Worm (Caenorhabditis elegans): ENCODE measurements around the gene rpl-38.
A peak's percentile ranks its signal among the peaks of the same experiment; 100 is the strongest.

rpl-38 gene

DNA sequence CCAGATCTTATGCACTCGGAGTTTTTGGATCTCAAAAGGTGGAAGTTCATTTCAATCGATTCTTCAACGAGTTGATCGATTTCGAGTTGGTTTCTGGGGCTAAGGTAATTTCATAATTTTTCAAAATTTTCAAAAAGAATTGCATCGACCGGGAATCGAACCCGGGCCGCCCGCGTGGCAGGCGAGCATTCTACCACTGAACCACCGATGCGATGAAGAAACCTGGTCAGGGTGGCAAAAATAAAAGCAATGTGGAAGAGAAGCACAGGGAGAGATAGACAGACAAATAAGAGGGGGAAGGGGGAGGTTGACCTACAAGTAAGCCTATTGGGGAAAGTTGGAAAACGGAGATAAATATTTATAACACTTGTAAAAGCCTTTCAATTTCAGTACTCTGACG is 6.9 kb upstream of the rpl-38 start (continued):
- TF ChIP-seq cey-2 (tag; optimal IDR thresholded peaks at IDR 0.05; ENCODE audit: borderline replicate concordance, insufficient read depth) (no peak), ceh-32 (tag; optimal IDR thresholded peaks at IDR 0.05; ENCODE audit: poor library complexity) (no peak), R02D3.7 (tag; optimal IDR thresholded peaks at IDR 0.05) (no peak), unc-62 (GFP tag; optimal IDR thresholded peaks at IDR 0.05 in 1 of 2) (no peak), unc-62 (tag; optimal IDR thresholded peaks at IDR 0.05) (no peak), skn-1 (tag; optimal IDR thresholded peaks at IDR 0.05) (no peak), nhr-102 (tag; optimal IDR thresholded peaks at IDR 0.05) (peak; percentile 26), madf-5 (GFP tag; IDR thresholded peaks at IDR 0.05) (0 out of 4 replicates have a peak, but pooled peaks of 1 of the 2 experiments have one; percentile 40), duxl-1 (tag; optimal IDR thresholded peaks at IDR 0.05; ENCODE audit: poor library complexity) (no peak), nhr-111 (GFP tag; optimal IDR thresholded peaks at IDR 0.05) (no peak), ces-1 (GFP tag; optimal IDR thresholded peaks at IDR 0.05) (no peak), F26F4.8 (GFP tag; conservative IDR thresholded peaks at IDR 0.05) (0 out of 2 replicates have a peak, but pooled peaks have one; percentile 49), F49E8.2 (tag; optimal IDR thresholded peaks at IDR 0.05; ENCODE audit: borderline replicate concordance) (no peak), gei-8 (GFP tag; optimal IDR thresholded peaks at IDR 0.05) (no peak), dpl-1 (GFP tag; optimal IDR thresholded peaks at IDR 0.05) (peak; percentile 16), jun-1 (tag; optimal IDR thresholded peaks at IDR 0.05) (no peak), T20F7.1 (GFP tag; optimal IDR thresholded peaks at IDR 0.05) (no peak), dmd-6 (GFP tag; IDR thresholded peaks at IDR 0.05) (peak; percentile 67), ama-1 (optimal IDR thresholded peaks at IDR 0.05) (no peak), ztf-7 (tag; optimal IDR thresholded peaks at IDR 0.05) (no peak), tra-1 (GFP tag; IDR thresholded peaks at IDR 0.05) (peak; percentile 54; the same call in 1 of the 2 replicates), T26A8.4 (GFP tag; IDR thresholded peaks at IDR 0.05) (peak; percentile 75), egl-43 (GFP tag; IDR thresholded peaks at IDR 0.05) (peak; percentile 81), nhr-42 (GFP tag; IDR thresholded peaks at IDR 0.05) (0 out of 2 replicates have a peak, but pooled peaks have one; percentile 44), Y48G9A.11 (GFP tag; IDR thresholded peaks at IDR 0.05) (0 out of 2 replicates have a peak, but pooled peaks have one; percentile 41), daf-19 (GFP tag; conservative IDR thresholded peaks at IDR 0.05) (no peak), D1046.2 (GFP tag; IDR thresholded peaks at IDR 0.05) (peak; percentile 85; the same call in 1 of the 2 replicates), zip-11 (GFP tag; IDR thresholded peaks at IDR 0.05) (no peak), ctbp-1 (GFP tag; IDR thresholded peaks at IDR 0.05) (peak; percentile 82), ceh-28 (tag; optimal IDR thresholded peaks at IDR 0.05) (no peak), mdl-1 (tag; optimal IDR thresholded peaks at IDR 0.05) (peak in 1 of 2 experiments; percentile 29), sdz-12 (GFP tag; optimal IDR thresholded peaks at IDR 0.05) (peak; percentile 54), Y105C5A.15 (GFP tag; IDR thresholded peaks at IDR 0.05) (peak; percentile 13; the same call in 1 of the 2 replicates), ceh-44 (GFP tag; IDR thresholded peaks at IDR 0.05) (peak; percentile 62; the same call in 1 of the 2 replicates), mxl-2 (GFP tag; conservative IDR thresholded peaks at IDR 0.05) (no peak)

DNA sequence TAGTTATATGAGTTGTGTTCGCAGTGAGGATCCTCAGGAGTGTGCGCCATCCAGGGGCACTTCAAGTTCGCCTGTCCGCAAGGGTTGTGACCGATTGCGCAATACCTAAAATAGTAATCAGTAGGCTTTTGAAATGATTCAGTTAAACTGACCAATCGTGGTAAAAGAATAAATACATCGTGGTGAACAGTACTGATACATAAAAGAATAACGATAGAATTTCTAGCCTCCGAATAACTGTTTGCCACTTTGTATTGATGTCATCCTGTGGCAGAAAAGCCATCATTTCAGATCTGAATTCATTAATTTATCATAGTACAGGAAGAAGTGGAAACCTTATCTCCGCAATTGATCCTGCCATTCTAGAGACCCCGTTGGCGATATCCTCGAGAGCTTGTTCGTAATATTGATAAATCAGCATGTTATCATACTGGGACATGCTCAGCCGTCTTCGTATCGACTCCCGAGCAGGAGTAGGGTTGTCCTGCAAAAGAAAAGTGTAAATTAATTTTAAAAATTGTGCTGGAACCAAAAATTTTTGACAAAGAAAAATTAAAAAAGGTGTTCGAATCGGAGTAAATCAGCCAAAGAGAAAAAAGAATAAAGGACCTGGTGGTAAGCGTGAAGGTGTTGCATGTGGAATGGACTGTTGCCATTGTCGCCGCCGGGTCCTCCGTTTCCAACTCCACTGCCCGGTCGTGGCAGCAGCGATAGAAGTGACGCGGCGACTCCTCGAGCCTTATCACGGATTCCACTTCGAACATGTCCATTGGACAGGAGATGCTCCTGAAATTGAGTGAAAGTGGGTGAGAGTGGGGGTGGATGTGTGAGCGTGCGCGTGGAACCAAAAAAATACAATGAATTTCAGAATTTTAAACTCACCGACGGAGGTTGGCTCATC is 1.1 kb downstream of the rpl-38 start:
- TF ChIP-seq spr-3 (GFP tag; optimal IDR thresholded peaks at IDR 0.05) (no peak), unc-62 (GFP tag; optimal IDR thresholded peaks at IDR 0.05 in 1 of 2) (peak in 1 of 2 experiments; percentile 49), unc-62 (tag; optimal IDR thresholded peaks at IDR 0.05) (no peak), F10B5.3 (tag; optimal IDR thresholded peaks at IDR 0.05) (peak; percentile 17), nhr-42 (GFP tag; IDR thresholded peaks at IDR 0.05) (0 out of 2 replicates have a peak, but pooled peaks have one; percentile 40), rbr-2 (tag; optimal IDR thresholded peaks at IDR 0.05) (no peak), zag-1 (tag; optimal IDR thresholded peaks at IDR 0.05) (no peak), aha-1 (tag) (peak; percentile 46), mes-2 (tag; optimal IDR thresholded peaks at IDR 0.05; ENCODE audit: poor library complexity, severe bottlenecking) (peak; percentile 21), ztf-11 (tag; optimal IDR thresholded peaks at IDR 0.05) (no peak), Y48G9A.11 (GFP tag; IDR thresholded peaks at IDR 0.05) (peak; percentile 50; the same call in 1 of the 2 replicates), egl-27 (tag; optimal IDR thresholded peaks at IDR 0.05) (no peak), arid-1 (GFP tag; conservative IDR thresholded peaks at IDR 0.05) (0 out of 2 replicates have a peak, but pooled peaks have one; percentile 16), nhr-237 (tag; optimal IDR thresholded peaks at IDR 0.05) (no peak), Y5F2A.4 (GFP tag; optimal IDR thresholded peaks at IDR 0.05) (peak; percentile 23), unc-130 (GFP tag; optimal IDR thresholded peaks at IDR 0.05) (peak; percentile 11), dpl-1 (GFP tag; optimal IDR thresholded peaks at IDR 0.05) (no peak), F49E8.2 (tag; optimal IDR thresholded peaks at IDR 0.05; ENCODE audit: borderline replicate concordance) (peak; percentile 69), set-16 (GFP tag; IDR thresholded peaks at IDR 0.05) (peak; percentile 53; the same call in 1 of the 2 replicates)

All from whole organism, L4 larva.